Worm (Caenorhabditis elegans) whole organism, L3 larva: ENCODE results near the gene C25A11.2.

Experiments
- R02D3.7 ChIP-seq: fragments of 150-350 bp; optimal IDR thresholded peaks from 2 replicates; lab custom pipeline; 2014; ENCODE audit warnings: missing biosample characterization, missing genetic modification characterization
- ZK546.5 ChIP-seq: sonication (generic microtip); optimal IDR thresholded peaks from 2 replicates; lab custom pipeline; 2017; ENCODE audit warnings: missing biosample characterization, missing genetic modification characterization
- aly-2 ChIP-seq: fragments of 150-350 bp; optimal IDR thresholded peaks from 2 replicates; lab custom pipeline; 2014; ENCODE audit warnings: missing biosample characterization, missing genetic modification characterization
- ama-1 ChIP-seq: fragments of 150-350 bp; optimal IDR thresholded peaks from 2 replicates; lab custom pipeline; 2018
- ceh-28 ChIP-seq: fragments of 150-350 bp; optimal IDR thresholded peaks from 2 replicates; lab custom pipeline; 2014; ENCODE audit warnings: missing biosample characterization, missing genetic modification reagents, missing genetic modification characterization
- ceh-82 ChIP-seq: fragments of 150-350 bp; optimal IDR thresholded peaks from 2 replicates; lab custom pipeline; 2014; ENCODE audit warnings: missing biosample characterization, missing genetic modification characterization
- ceh-9 ChIP-seq: sonication (generic microtip); optimal IDR thresholded peaks from 2 replicates; lab custom pipeline; 2018; ENCODE audit warnings: missing biosample characterization, missing genetic modification characterization
- egl-27 ChIP-seq: sonication (generic microtip); optimal IDR thresholded peaks from 4 replicates; lab custom pipeline; 2017; ENCODE audit warnings: missing biosample characterization, missing genetic modification reagents, missing genetic modification characterization
- egl-5 ChIP-seq: fragments of 150-350 bp; optimal IDR thresholded peaks from 2 replicates; lab custom pipeline; 2017; ENCODE audit warnings: missing biosample characterization, missing genetic modification reagents, missing genetic modification characterization, inconsistent platforms
- elt-1 ChIP-seq: fragments of 150-350 bp; optimal IDR thresholded peaks from 2 replicates; lab custom pipeline; 2014; ENCODE audit warnings: missing biosample characterization, missing genetic modification characterization
- elt-2 ChIP-seq: sonication (generic microtip); optimal IDR thresholded peaks from 2 replicates; lab custom pipeline; 2016; ENCODE audit warnings: missing genetic modification reagents, mild to moderate bottlenecking, missing genetic modification characterization, missing compliant biosample characterization
- elt-3 ChIP-seq, 3 experiments: fragments of 150-350 bp in 1 of 3; sonication (generic microtip) in 2 of 3; optimal IDR thresholded peaks; 2 replicates in 2 of 3; 4 replicates in 1 of 3; lab custom pipeline; 2014 to 2017; ENCODE audit warnings: missing biosample characterization in 3 of 3, missing genetic modification characterization in 3 of 3
- fkh-10 ChIP-seq: sonication (generic microtip); optimal IDR thresholded peaks from 2 replicates; lab custom pipeline; 2017; ENCODE audit warnings: missing biosample characterization, missing genetic modification reagents, missing genetic modification characterization
- fkh-2 ChIP-seq: fragments of 150-350 bp; optimal IDR thresholded peaks from 2 replicates; lab custom pipeline; 2014; ENCODE audit warnings: missing biosample characterization, missing genetic modification reagents, missing genetic modification characterization
- fos-1 ChIP-seq: fragments of 150-350 bp; optimal IDR thresholded peaks from 2 replicates; lab custom pipeline; 2014; ENCODE audit warnings: missing biosample characterization, missing genetic modification characterization
- hmg-11 ChIP-seq: sonication (generic microtip); optimal IDR thresholded peaks from 2 replicates; lab custom pipeline; 2016; ENCODE audit warnings: missing genetic modification characterization, missing compliant biosample characterization
- jun-1 ChIP-seq: fragments of 150-350 bp; optimal IDR thresholded peaks from 2 replicates; lab custom pipeline; 2014; ENCODE audit warnings: missing biosample characterization, missing genetic modification reagents, missing genetic modification characterization
- lin-15B ChIP-seq: fragments of 150-350 bp; optimal IDR thresholded peaks from 2 replicates; lab custom pipeline; 2014; ENCODE audit warnings: missing biosample characterization, missing genetic modification characterization
- lin-39 ChIP-seq: fragments of 150-350 bp; optimal IDR thresholded peaks from 2 replicates; lab custom pipeline; 2018; ENCODE audit warnings: missing biosample characterization, missing genetic modification reagents, missing genetic modification characterization
- mdl-1 ChIP-seq: fragments of 150-350 bp; optimal IDR thresholded peaks from 2 replicates; lab custom pipeline; 2014; ENCODE audit warnings: missing biosample characterization, missing genetic modification characterization
- mml-1 ChIP-seq: fragments of 150-350 bp; sonication (generic microtip); optimal IDR thresholded peaks from 3 replicates; lab custom pipeline; 2014; ENCODE audit warnings: missing biosample characterization, missing genetic modification characterization
- nfya-1 ChIP-seq: sonication (generic microtip); optimal IDR thresholded peaks from 2 replicates; lab custom pipeline; 2017; ENCODE audit warnings: missing genetic modification characterization, mild to moderate bottlenecking, missing compliant biosample characterization, antibody characterized with exemption, moderate library complexity; ENCODE audit not compliant: insufficient read depth
- nhr-11 ChIP-seq: fragments of 150-350 bp; optimal IDR thresholded peaks from 2 replicates; lab custom pipeline; 2014; ENCODE audit warnings: missing biosample characterization, missing genetic modification characterization
- nhr-23 ChIP-seq: fragments of 150-350 bp; optimal IDR thresholded peaks from 2 replicates; lab custom pipeline; 2014; ENCODE audit warnings: missing biosample characterization, missing genetic modification reagents, missing genetic modification characterization
- nhr-25 ChIP-seq: sonication (generic microtip); optimal IDR thresholded peaks from 2 replicates; lab custom pipeline; 2017; ENCODE audit warnings: missing biosample characterization, missing genetic modification characterization
- nhr-43 ChIP-seq: sonication (generic microtip); optimal IDR thresholded peaks from 2 replicates; lab custom pipeline; 2016; ENCODE audit warnings: mild to moderate bottlenecking, missing genetic modification characterization, missing compliant biosample characterization; ENCODE audit not compliant: poor library complexity, severe bottlenecking
- nhr-76 ChIP-seq: fragments of 150-350 bp; sonication (generic microtip); optimal IDR thresholded peaks from 5 replicates; lab custom pipeline; 2014; ENCODE audit warnings: missing biosample characterization, missing genetic modification characterization
- pha-4 ChIP-seq: fragments of 150-350 bp; optimal IDR thresholded peaks from 2 replicates; lab custom pipeline; 2014; ENCODE audit warnings: missing biosample characterization, missing genetic modification reagents, missing genetic modification characterization
- pqm-1 ChIP-seq: fragments of 150-350 bp; optimal IDR thresholded peaks from 2 replicates; lab custom pipeline; 2017; ENCODE audit warnings: missing biosample characterization, missing genetic modification characterization, inconsistent platforms
- sea-2 ChIP-seq: fragments of 150-350 bp; sonication (generic microtip); optimal IDR thresholded peaks from 4 replicates; lab custom pipeline; 2014; ENCODE audit warnings: missing biosample characterization, missing genetic modification reagents, missing genetic modification characterization
- skn-1 ChIP-seq: fragments of 150-350 bp; optimal IDR thresholded peaks from 2 replicates; lab custom pipeline; 2014; ENCODE audit warnings: missing biosample characterization, missing genetic modification characterization
- snpc-4 ChIP-seq: fragments of 150-350 bp; optimal IDR thresholded peaks from 2 replicates; lab custom pipeline; 2014; ENCODE audit warnings: missing biosample characterization, missing genetic modification characterization
- unc-39 ChIP-seq: sonication (generic microtip); optimal IDR thresholded peaks from 4 replicates; lab custom pipeline; 2017; ENCODE audit warnings: missing biosample characterization, missing genetic modification characterization
- ztf-11 ChIP-seq: fragments of 150-350 bp; optimal IDR thresholded peaks from 2 replicates; lab custom pipeline; 2014; ENCODE audit warnings: missing biosample characterization, missing genetic modification characterization
- ztf-4 ChIP-seq: fragments of 150-350 bp; optimal IDR thresholded peaks from 2 replicates; lab custom pipeline; 2014; ENCODE audit warnings: missing biosample characterization, missing genetic modification characterization

Gene C25A11.2

DNA sequence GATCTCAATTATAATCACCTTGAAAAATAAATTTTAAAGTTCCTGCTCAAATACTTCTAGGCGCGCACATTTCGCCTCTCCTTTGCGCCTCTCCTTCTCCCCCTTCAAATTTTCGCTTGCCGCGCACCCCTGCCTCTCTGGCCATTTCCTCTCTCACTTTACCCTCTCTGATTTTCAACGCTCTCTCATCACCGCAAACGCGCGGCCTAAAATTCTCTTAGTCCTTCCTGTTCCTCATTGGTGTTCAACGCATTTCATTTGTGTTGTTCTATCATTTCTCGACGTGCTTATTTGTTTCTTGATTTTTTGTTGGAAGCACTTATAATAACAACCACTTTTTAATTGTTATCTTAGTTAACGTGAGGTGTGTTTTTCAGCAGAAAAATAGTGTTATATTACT, at the start of gene C25A11.2:
C25A11.2 (plus strand) TSS at position 238 of the 400 bp plus-strand sequence.
- TF ChIP-seq nhr-25 (tag; lab: Kevin White, UChicago) (peak; percentile 23), lin-15B (tag; lab: Kevin White, UChicago) (peak; percentile 84), ztf-11 (tag; lab: Kevin White, UChicago) (no peak), lin-39 (peak; percentile 13), nfya-1 (tag; lab: Kevin White, UChicago) (peak; percentile 78), hmg-11 (tag; lab: Kevin White, UChicago) (peak; percentile 42), snpc-4 (tag; lab: Kevin White, UChicago) (no peak), pha-4 (tag; lab: Kevin White, UChicago) (peak; percentile 62)

DNA sequence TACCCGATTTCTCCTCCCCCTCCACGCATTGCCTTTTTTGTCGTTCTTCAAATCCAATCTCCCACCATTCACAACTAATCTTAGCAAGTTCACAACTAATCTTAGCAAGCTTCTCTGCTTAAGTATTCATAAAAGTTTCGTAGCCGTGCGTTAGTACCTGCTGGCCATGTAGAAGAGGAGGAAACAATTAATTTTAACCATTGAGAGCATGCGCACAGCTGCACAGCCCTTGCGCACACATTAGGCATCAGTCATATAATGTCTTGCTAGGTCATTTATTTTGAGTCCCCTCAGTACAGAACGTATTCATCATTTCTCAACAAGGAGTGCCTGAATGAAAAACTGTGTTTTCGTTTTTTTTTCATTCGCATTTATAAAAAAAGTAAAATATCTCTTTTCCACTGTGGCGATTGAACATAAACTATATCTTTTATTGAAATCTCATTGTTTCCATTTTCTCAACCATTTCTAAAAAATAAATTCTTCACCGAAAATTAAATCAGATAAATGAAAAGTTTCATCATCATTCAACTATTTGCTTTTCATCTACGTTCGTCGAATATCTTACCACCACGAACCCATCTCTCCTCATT, 46.5 kb upstream of the C25A11.2 start:
- TF ChIP-seq lin-39, result peak; percentile 53
- no peak for TF ChIP-seq elt-2 (tag; lab: Kevin White, UChicago)

DNA sequence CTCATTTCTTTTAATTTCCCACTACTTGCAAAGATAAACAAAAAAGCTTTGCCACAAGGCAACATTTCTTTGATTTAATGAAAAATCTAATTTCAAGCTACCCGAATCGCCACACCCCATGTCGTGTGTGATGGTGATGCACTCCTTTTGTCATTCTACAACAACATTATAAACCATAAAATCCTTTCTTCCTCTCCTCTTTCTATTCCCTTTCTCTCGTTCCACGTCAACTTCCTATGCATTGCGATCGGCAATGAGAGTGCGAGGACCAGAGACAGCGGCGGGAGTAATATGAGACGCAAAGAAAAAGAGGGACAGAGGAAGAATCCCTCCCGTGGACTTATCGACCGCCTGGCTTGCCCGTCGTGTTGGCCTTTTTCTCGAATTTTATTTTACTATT, 45.8 kb upstream of the C25A11.2 start:
- TF ChIP-seq lin-39 (peak; percentile 21), elt-1 (no peak), nhr-76 (tag; lab: Kevin White, UChicago) (no peak), pha-4 (tag; lab: Kevin White, UChicago) (peak; percentile 34), ztf-11 (tag; lab: Kevin White, UChicago) (no peak), fkh-10 (GFP tag; lab: Kevin White, UChicago) (peak; percentile 61), nhr-25 (tag; lab: Kevin White, UChicago) (peak; percentile 1), nfya-1 (tag; lab: Kevin White, UChicago) (peak; percentile 62), elt-2 (tag; lab: Kevin White, UChicago) (peak; percentile 21), egl-5 (tag; lab: Kevin White, UChicago) (peak; percentile 92), hmg-11 (tag; lab: Kevin White, UChicago) (peak; percentile 71), ceh-28 (tag; lab: Kevin White, UChicago) (peak; percentile 30), nhr-43 (tag; lab: Kevin White, UChicago) (no peak), unc-39 (tag; lab: Kevin White, UChicago) (no peak), ceh-9 (no peak), ama-1 (no peak), nhr-23 (tag; lab: Kevin White, UChicago) (peak; percentile 77)

DNA sequence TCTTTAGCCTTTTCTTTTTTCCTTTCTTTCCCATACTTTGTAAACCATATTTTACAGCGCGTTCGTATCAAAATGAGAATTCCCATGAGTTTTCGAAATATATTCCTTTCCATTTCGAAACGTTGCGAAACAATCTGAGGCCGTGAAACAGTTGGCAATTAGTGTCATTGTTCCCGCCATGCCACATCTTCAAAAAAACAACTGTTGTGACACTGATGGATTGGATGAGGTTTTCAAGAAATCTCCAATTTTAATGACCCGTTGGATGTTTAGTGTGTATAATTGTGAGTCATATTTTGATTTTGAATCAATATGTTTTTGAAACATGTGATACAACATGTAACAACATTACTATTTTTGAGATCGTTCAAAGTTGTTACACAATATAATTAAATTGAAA, 44.8 kb upstream of the C25A11.2 start:
- TF ChIP-seq ceh-82 (tag; lab: Kevin White, UChicago) (no peak), mdl-1 (tag; lab: Kevin White, UChicago) (no peak), egl-5 (tag; lab: Kevin White, UChicago) (peak; percentile 75)

DNA sequence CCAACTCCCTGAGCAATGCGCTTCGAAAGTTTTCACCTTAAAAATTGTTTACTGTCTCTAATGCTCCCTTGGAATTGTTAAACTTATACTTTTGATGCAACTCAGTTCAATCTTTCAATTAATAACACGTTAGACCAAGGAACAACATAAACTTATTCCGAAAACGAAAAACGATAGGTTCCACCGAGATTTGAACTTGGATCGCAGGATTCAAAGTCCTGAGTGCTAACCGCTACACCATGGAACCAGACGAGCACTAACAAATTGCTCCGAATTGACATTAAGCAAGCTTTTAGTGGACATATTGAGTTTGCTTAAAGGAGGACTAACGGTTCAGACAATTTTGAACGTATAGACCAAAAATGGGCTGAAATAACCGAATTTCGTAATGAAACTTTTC, 39.4 kb upstream of the C25A11.2 start:
- TF ChIP-seq egl-27 (no peak), sea-2 (GFP tag; lab: Kevin White, UChicago) (no peak), egl-5 (tag; lab: Kevin White, UChicago) (no peak), ztf-4 (no peak), ZK546.5 (tag; lab: Kevin White, UChicago) (no peak), unc-39 (tag; lab: Kevin White, UChicago) (no peak), elt-2 (tag; lab: Kevin White, UChicago) (no peak), nhr-11 (tag; lab: Kevin White, UChicago) (no peak), fkh-2 (tag; lab: Kevin White, UChicago) (no peak), R02D3.7 (no peak), mml-1 (no peak), jun-1 (tag; lab: Kevin White, UChicago) (no peak), mdl-1 (tag; lab: Kevin White, UChicago) (no peak), fos-1 (tag; lab: Kevin White, UChicago) (no peak), aly-2 (no peak), hmg-11 (tag; lab: Kevin White, UChicago) (no peak), skn-1 (tag; lab: Kevin White, UChicago) (no peak), pqm-1 (tag; lab: Kevin White, UChicago) (no peak), elt-3 (tag; optimal IDR thresholded peaks at IDR 0.05; lab: Kevin White, UChicago) (no peak)
- TF ChIP-seq, all 47 proteins: peak for 0
